Fruit fly (Drosophila melanogaster) whole organism, embryonic: ENCODE results near the gene CG14269.

Experiments used
- ATbp ChIP-seq: fragments of 200-800 bp; sonication (Bioruptor generic); optimal IDR thresholded peaks from 2 replicates; lab custom pipeline; 2017; ENCODE audit warnings: missing biosample characterization, mild to moderate bottlenecking, missing genetic modification characterization, missing genetic modification reagents
- BEAF-32 ChIP-seq: fragments of 200-800 bp; sonication (Bioruptor generic); optimal IDR thresholded peaks from 3 replicates; lab custom pipeline; 2017; ENCODE audit warnings: missing biosample characterization, missing genetic modification characterization, mild to moderate bottlenecking, moderate library complexity, missing genetic modification reagents
- Blimp-1 ChIP-seq: fragments of 200-800 bp; sonication (Bioruptor generic); optimal IDR thresholded peaks from 3 replicates; lab custom pipeline; 2018; ENCODE audit warnings: missing biosample characterization, missing genetic modification characterization, mild to moderate bottlenecking, moderate library complexity, missing genetic modification reagents
- CG1024 ChIP-seq: fragments of 200-800 bp; sonication (Bioruptor generic); IDR thresholded peaks from 2 replicates; pipeline ENCODE4 v1.3.6; 2022; ENCODE audit warnings: missing biosample characterization, missing genetic modification characterization
- CG10431 ChIP-seq: fragments of 200-800 bp; sonication (Bioruptor generic); optimal IDR thresholded peaks from 3 replicates; lab custom pipeline; 2018; ENCODE audit warnings: missing biosample characterization, mild to moderate bottlenecking, missing genetic modification characterization
- CG11398 ChIP-seq: fragments of 200-800 bp; sonication (Bioruptor generic); optimal IDR thresholded peaks from 2 replicates; lab custom pipeline; 2016; ENCODE audit warnings: missing biosample characterization, missing genetic modification characterization
- CG11504 ChIP-seq: fragments of 200-800 bp; sonication (Bioruptor generic); optimal IDR thresholded peaks from 3 replicates; lab custom pipeline; 2019; ENCODE audit warnings: missing biosample characterization, mild to moderate bottlenecking, missing genetic modification characterization, moderate library complexity
- CG11695 ChIP-seq: fragments of 200-800 bp; sonication (Bioruptor generic); IDR thresholded peaks from 3 replicates; pipeline ENCODE4 v1.3.6; 2022; ENCODE audit warnings: missing biosample characterization, missing genetic modification characterization
- CG16815 ChIP-seq: fragments of 200-800 bp; sonication (Bioruptor generic); optimal IDR thresholded peaks from 3 replicates; lab custom pipeline; 2017; ENCODE audit warnings: missing biosample characterization, mild to moderate bottlenecking, missing genetic modification characterization
- CG17361 ChIP-seq: fragments of 200-800 bp; sonication (Bioruptor generic); IDR thresholded peaks from 3 replicates; pipeline ENCODE4 v1.3.6; 2022; ENCODE audit warnings: missing biosample characterization, missing genetic modification characterization
- CG2129 ChIP-seq: fragments of 200-800 bp; sonication (Bioruptor generic); IDR thresholded peaks from 2 replicates; pipeline ENCODE4 v1.3.6; 2022; ENCODE audit warnings: missing biosample characterization, missing genetic modification characterization; ENCODE audit not compliant: partially characterized antibody
- CG30403 ChIP-seq: fragments of 200-800 bp; sonication (Bioruptor generic); optimal IDR thresholded peaks from 3 replicates; lab custom pipeline; 2016; ENCODE audit warnings: missing biosample characterization, missing genetic modification characterization
- CG31365 ChIP-seq: fragments of 200-800 bp; sonication (Bioruptor generic); optimal IDR thresholded peaks from 2 replicates; lab custom pipeline; 2018; ENCODE audit warnings: missing biosample characterization, mild to moderate bottlenecking, missing genetic modification characterization
- CG31441 ChIP-seq: fragments of 200-800 bp; sonication (Bioruptor generic); IDR thresholded peaks from 2 replicates; pipeline ENCODE4 v1.3.6; 2022; ENCODE audit warnings: missing biosample characterization, missing genetic modification characterization
- CG32772 ChIP-seq: fragments of 200-800 bp; sonication (Bioruptor generic); IDR thresholded peaks from 2 replicates; pipeline ENCODE4 v1.3.6; 2022; ENCODE audit warnings: missing biosample characterization, missing genetic modification characterization
- CG4404 ChIP-seq: fragments of 200-800 bp; sonication (Bioruptor generic); IDR thresholded peaks from 2 replicates; pipeline ENCODE4 v1.3.6; 2022; ENCODE audit warnings: missing biosample characterization, missing genetic modification characterization
- CG7271 ChIP-seq: fragments of 200-800 bp; sonication (Bioruptor generic); optimal IDR thresholded peaks from 2 replicates; lab custom pipeline; 2018; ENCODE audit warnings: missing biosample characterization, mild to moderate bottlenecking, missing genetic modification characterization, moderate library complexity
- CG7786 ChIP-seq: fragments of 200-800 bp; sonication (Bioruptor generic); optimal IDR thresholded peaks from 2 replicates; lab custom pipeline; 2016; ENCODE audit warnings: missing biosample characterization, missing genetic modification characterization
- CG8281 ChIP-seq: fragments of 200-800 bp; sonication (Bioruptor generic); optimal IDR thresholded peaks from 2 replicates; lab custom pipeline; 2018; ENCODE audit warnings: missing biosample characterization, mild to moderate bottlenecking, missing genetic modification characterization, moderate library complexity
- CG9727 ChIP-seq: fragments of 200-800 bp; sonication (Bioruptor generic); optimal IDR thresholded peaks from 3 replicates; lab custom pipeline; 2017; ENCODE audit warnings: missing biosample characterization, mild to moderate bottlenecking, missing genetic modification characterization
- CG9797 ChIP-seq: fragments of 200-800 bp; sonication (Bioruptor generic); optimal IDR thresholded peaks from 3 replicates; lab custom pipeline; 2018; ENCODE audit warnings: missing biosample characterization, mild to moderate bottlenecking, missing genetic modification characterization
- Dbx ChIP-seq: fragments of 200-800 bp; sonication (Bioruptor generic); IDR thresholded peaks from 3 replicates; pipeline ENCODE4 v1.3.6; 2022; ENCODE audit warnings: missing biosample characterization, missing genetic modification characterization
- Deaf1 ChIP-seq: fragments of 200-800 bp; optimal IDR thresholded peaks from 3 replicates; lab custom pipeline; 2019; ENCODE audit warnings: missing biosample characterization, mild to moderate bottlenecking, missing genetic modification characterization, moderate library complexity
- Dip2 ChIP-seq: fragments of 200-800 bp; sonication (Bioruptor generic); IDR thresholded peaks from 2 replicates; pipeline ENCODE4 v1.3.6; 2022; ENCODE audit warnings: missing biosample characterization, missing genetic modification characterization
- Dref ChIP-seq: fragments of 200-800 bp; sonication (Bioruptor generic); IDR thresholded peaks from 2 replicates; pipeline ENCODE4 v1.3.6; 2022; ENCODE audit warnings: missing biosample characterization, missing genetic modification characterization
- H2.0 ChIP-seq: fragments of 200-800 bp; sonication (Bioruptor generic); IDR thresholded peaks from 2 replicates; pipeline ENCODE4 v1.3.6; 2022; ENCODE audit warnings: missing biosample characterization, missing genetic modification characterization
- Hr51 ChIP-seq, 2 experiments: fragments of 200-800 bp; sonication (Bioruptor generic); optimal IDR thresholded peaks; 2 replicates in 1 of 2; 3 replicates in 1 of 2; lab custom pipeline; 2016 to 2018; ENCODE audit warnings: missing biosample characterization in 2 of 2, missing genetic modification characterization in 2 of 2, mild to moderate bottlenecking in 1 of 2, moderate library complexity in 1 of 2
- Oli ChIP-seq: fragments of 200-800 bp; sonication (Bioruptor generic); optimal IDR thresholded peaks from 2 replicates; lab custom pipeline; 2018; ENCODE audit warnings: missing biosample characterization, mild to moderate bottlenecking, missing genetic modification characterization, moderate library complexity
- Optix ChIP-seq: fragments of 200-800 bp; sonication (Bioruptor generic); IDR thresholded peaks from 3 replicates; pipeline ENCODE4 v1.3.6; 2022; ENCODE audit warnings: missing biosample characterization, missing genetic modification characterization
- PHDP ChIP-seq: fragments of 200-800 bp; sonication (Bioruptor generic); optimal IDR thresholded peaks from 3 replicates; lab custom pipeline; 2018; ENCODE audit warnings: missing biosample characterization, mild to moderate bottlenecking, missing genetic modification characterization, moderate library complexity
- Scr ChIP-seq: fragments of 200-800 bp; sonication (Bioruptor generic); IDR thresholded peaks from 2 replicates; pipeline ENCODE4 v1.3.6; 2022; ENCODE audit warnings: missing biosample characterization, missing genetic modification characterization; ENCODE audit not compliant: partially characterized antibody
- Ssrp ChIP-seq: fragments of 200-800 bp; sonication (Bioruptor generic); optimal IDR thresholded peaks from 2 replicates; lab custom pipeline; 2018; ENCODE audit warnings: missing biosample characterization, mild to moderate bottlenecking, missing genetic modification characterization, moderate library complexity
- TFAM ChIP-seq: fragments of 200-800 bp; sonication (Bioruptor generic); optimal IDR thresholded peaks from 2 replicates; lab custom pipeline; 2017; ENCODE audit warnings: missing biosample characterization, missing genetic modification characterization, inconsistent platforms
- Xrp1 ChIP-seq: fragments of 200-800 bp; sonication (Bioruptor generic); IDR thresholded peaks from 2 replicates; pipeline ENCODE4 v1.3.6; 2022; ENCODE audit warnings: missing biosample characterization, missing genetic modification characterization
- ac ChIP-seq: fragments of 200-800 bp; sonication (Bioruptor generic); optimal IDR thresholded peaks from 3 replicates; lab custom pipeline; 2017; ENCODE audit warnings: missing biosample characterization, mild to moderate bottlenecking, missing genetic modification characterization
- aop ChIP-seq: fragments of 200-800 bp; sonication (Bioruptor generic); IDR thresholded peaks from 2 replicates; pipeline ENCODE4 v1.3.6; 2022; ENCODE audit warnings: missing biosample characterization, missing genetic modification characterization
- cad ChIP-seq: fragments of >200 bp; optimal IDR thresholded peaks from 2 replicates; lab custom pipeline; 2017; ENCODE audit warnings: missing biosample characterization, missing genetic modification characterization
- dmrt99B ChIP-seq: fragments of 200-800 bp; sonication (Bioruptor generic); optimal IDR thresholded peaks from 2 replicates; lab custom pipeline; 2018; ENCODE audit warnings: missing biosample characterization, mild to moderate bottlenecking, missing genetic modification characterization, moderate library complexity
- emc ChIP-seq: fragments of 200-800 bp; sonication (Bioruptor generic); optimal IDR thresholded peaks from 2 replicates; lab custom pipeline; 2016; ENCODE audit warnings: missing biosample characterization, missing genetic modification characterization
- fd102C ChIP-seq: fragments of 200-800 bp; sonication (Bioruptor generic); optimal IDR thresholded peaks from 2 replicates; lab custom pipeline; 2018; ENCODE audit warnings: missing biosample characterization, mild to moderate bottlenecking, missing genetic modification characterization, moderate library complexity
- fd96Cb ChIP-seq: fragments of 200-800 bp; sonication (Bioruptor generic); optimal IDR thresholded peaks from 2 replicates; lab custom pipeline; 2018; ENCODE audit warnings: missing biosample characterization, mild to moderate bottlenecking, missing genetic modification characterization, moderate library complexity
- grau ChIP-seq: fragments of 200-800 bp; optimal IDR thresholded peaks from 3 replicates; lab custom pipeline; 2019; ENCODE audit warnings: missing biosample characterization, mild to moderate bottlenecking, missing genetic modification characterization, moderate library complexity
- ind ChIP-seq: fragments of 200-800 bp; sonication (Bioruptor generic); optimal IDR thresholded peaks from 3 replicates; lab custom pipeline; 2016; ENCODE audit warnings: missing biosample characterization, missing genetic modification characterization
- lola ChIP-seq, 3 experiments: fragments of >200 bp in 2 of 3; fragments of 200-800 bp in 1 of 3; sonication (Bioruptor generic) in 1 of 3; optimal IDR thresholded peaks; 2 replicates each; lab custom pipeline; 2017 to 2019; ENCODE audit warnings: missing biosample characterization in 3 of 3, missing genetic modification characterization in 3 of 3, mild to moderate bottlenecking in 1 of 3, moderate library complexity in 1 of 3
- lov ChIP-seq, 2 experiments: fragments of 200-800 bp in 1 of 2; fragments of >200 bp in 1 of 2; sonication (Bioruptor generic) in 1 of 2; IDR thresholded peaks in 1 of 2; optimal IDR thresholded peaks in 1 of 2; 2 replicates in 1 of 2; 3 replicates in 1 of 2; pipeline versions ENCODE4 v1.3.6 to Lab custom; 2017 to 2022; ENCODE audit warnings: missing biosample characterization in 1 of 2, missing genetic modification characterization in 1 of 2
- stwl ChIP-seq: fragments of 200-800 bp; sonication (Bioruptor generic); optimal IDR thresholded peaks from 3 replicates; lab custom pipeline; 2018; ENCODE audit warnings: missing biosample characterization, mild to moderate bottlenecking, missing genetic modification characterization, moderate library complexity
- trem ChIP-seq: fragments of 200-800 bp; optimal IDR thresholded peaks from 3 replicates; lab custom pipeline; 2019; ENCODE audit warnings: missing biosample characterization, mild to moderate bottlenecking, missing genetic modification characterization, moderate library complexity
- zen2 ChIP-seq: fragments of 200-800 bp; sonication (Bioruptor generic); IDR thresholded peaks from 3 replicates; pipeline ENCODE4 v1.3.6; 2022; ENCODE audit warnings: missing biosample characterization, missing genetic modification characterization; ENCODE audit not compliant: partially characterized antibody

CG14269 gene

DNA sequence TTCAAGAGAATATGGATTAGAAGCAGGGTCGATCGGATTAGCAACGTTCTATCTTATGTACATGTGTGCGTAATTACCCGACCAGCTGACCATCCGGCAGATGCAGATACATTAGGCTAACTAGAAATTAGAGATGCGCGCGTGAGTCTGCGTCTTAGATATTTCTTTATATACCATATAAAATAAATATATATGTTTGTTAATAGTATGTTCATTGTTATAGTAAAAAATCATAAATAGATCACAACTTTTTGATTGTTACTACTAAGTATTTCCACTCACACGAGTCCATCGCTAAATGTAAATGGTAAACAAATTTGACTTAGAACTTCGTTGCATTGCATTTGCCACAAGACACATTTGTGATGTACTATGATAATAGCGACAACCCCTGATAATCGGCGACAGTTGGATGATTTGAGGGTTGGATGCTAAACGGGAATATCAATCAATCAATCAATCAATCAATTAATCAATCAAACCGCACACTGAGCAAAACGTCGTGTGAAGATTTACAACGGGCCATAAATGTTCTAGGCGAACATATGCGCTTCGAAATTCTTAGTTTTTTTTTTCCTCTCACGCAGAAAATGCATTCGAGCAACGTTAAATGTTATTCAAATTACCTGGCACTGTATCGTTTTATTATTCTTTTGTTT, 38.6 kb downstream of the CG14269 start (continued):
- TF ChIP-seq TFAM (GFP tag; lab: Kevin White, UChicago), result no peak
- peak; percentile 39; the same call in 1 of the 2 replicates for TF ChIP-seq H2.0 (GFP tag; lab: Robert Waterston, UW)
- peak; percentile 52 for TF ChIP-seq dmrt99B (tag; lab: Kevin White, UChicago)
- TF ChIP-seq Dbx (GFP tag; lab: Robert Waterston, UW), result peak; percentile 44; the same call in 1 of the 3 replicates
- TF ChIP-seq CG32772 (GFP tag; lab: Robert Waterston, UW), result no peak
- no peak for TF ChIP-seq CG11398 (GFP tag; lab: Kevin White, UChicago)
- TF ChIP-seq Ssrp, result peak; percentile 46
- TF ChIP-seq CG11504 (tag; lab: Kevin White, UChicago), result peak; percentile 58
- no peak for TF ChIP-seq Optix (GFP tag; lab: Robert Waterston, UW)
- peak; percentile 62 for TF ChIP-seq CG31441 (GFP tag; lab: Robert Waterston, UW)
- peak; percentile 73 for TF ChIP-seq Xrp1
- TF ChIP-seq CG2129 (GFP tag; lab: Robert Waterston, UW), result peak; percentile 47; the same call in 1 of the 2 replicates
- no peak for TF ChIP-seq CG1024 (GFP tag; lab: Robert Waterston, UW)
- no peak for TF ChIP-seq CG9797 (GFP tag; lab: Kevin White, UChicago)
- TF ChIP-seq CG8281 (tag; lab: Kevin White, UChicago), result peak; percentile 79
- peak; percentile 75 for TF ChIP-seq cad
- TF ChIP-seq Oli (tag; lab: Kevin White, UChicago), result peak; percentile 48
- no peak for TF ChIP-seq zen2 (GFP tag; lab: Robert Waterston, UW)
- TF ChIP-seq CG17361 (GFP tag; lab: Robert Waterston, UW), result peak; percentile 43; the same call in 1 of the 3 replicates
- TF ChIP-seq aop (GFP tag; lab: Robert Waterston, UW), result no peak
- no peak for TF ChIP-seq CG31365 (tag; lab: Kevin White, UChicago)
- peak; percentile 60 for TF ChIP-seq BEAF-32 (GFP tag; lab: Kevin White, UChicago)
- TF ChIP-seq grau (tag; lab: Kevin White, UChicago), result peak; percentile 66
- peak; percentile 12 for TF ChIP-seq ac (GFP tag; lab: Kevin White, UChicago)
- peak in 1 of 3 experiments; percentile 27 for TF ChIP-seq lola (GFP tag; optimal IDR thresholded peaks at IDR 0.05; lab: Kevin White, UChicago)
- peak; percentile 37 for TF ChIP-seq fd102C (GFP tag; lab: Kevin White, UChicago)
- TF ChIP-seq Hr51 (GFP tag; optimal IDR thresholded peaks at IDR 0.05; lab: Kevin White, UChicago), result peak in 1 of 2 experiments; percentile 48
- no peak for TF ChIP-seq CG10431
- TF ChIP-seq lov (optimal IDR thresholded peaks at IDR 0.05; lab: Kevin White, UChicago), result no peak
- TF ChIP-seq lov (GFP tag; IDR thresholded peaks at IDR 0.05; lab: Robert Waterston, UW), result peak; percentile 68; the same call in 1 of the 3 replicates
- TF ChIP-seq ind (GFP tag; lab: Kevin White, UChicago), result peak; percentile 7
- TF ChIP-seq CG7271 (tag; lab: Kevin White, UChicago), result peak; percentile 24
- TF ChIP-seq Blimp-1 (GFP tag; lab: Kevin White, UChicago), result peak; percentile 49
- peak; percentile 45; the same call in 1 of the 3 replicates for TF ChIP-seq CG11695 (GFP tag; lab: Robert Waterston, UW)
- TF ChIP-seq trem (tag; lab: Kevin White, UChicago), result peak; percentile 25
- TF ChIP-seq CG7786 (GFP tag; lab: Kevin White, UChicago), result no peak
- peak; percentile 45 for TF ChIP-seq CG9727 (GFP tag; lab: Kevin White, UChicago)
- peak; percentile 52 for TF ChIP-seq CG30403 (GFP tag; lab: Kevin White, UChicago)
- peak; percentile 33 for TF ChIP-seq CG16815
- TF ChIP-seq Dref, result no peak
- TF ChIP-seq emc, result no peak
- peak; percentile 54 for TF ChIP-seq PHDP (tag; lab: Kevin White, UChicago)
- peak; percentile 69 for TF ChIP-seq Scr (GFP tag; lab: Robert Waterston, UW)
- TF ChIP-seq CG4404, result peak; percentile 81
- peak; percentile 5 for TF ChIP-seq stwl (tag; lab: Kevin White, UChicago)
- TF ChIP-seq fd96Cb (tag; lab: Kevin White, UChicago), result peak; percentile 17
- no peak for TF ChIP-seq Deaf1 (tag; lab: Kevin White, UChicago)
- peak; percentile 8 for TF ChIP-seq ATbp
- no peak for TF ChIP-seq Dip2 (GFP tag; lab: Robert Waterston, UW)
